Worm (Caenorhabditis elegans) whole organism, mixed stage, embryonic: Measurements from ENCODE around the gene npl-10.

Source experiments
- bed-3 ChIP-seq: fragments of 200-800 bp; sonication (Bioruptor generic); optimal IDR thresholded peaks from 3 replicates; lab custom pipeline; 2018; ENCODE audit warnings: mild to moderate bottlenecking, missing genetic modification characterization, moderate library complexity, missing compliant biosample characterization
- elt-1 ChIP-seq: sonication (generic microtip); optimal IDR thresholded peaks from 2 replicates; lab custom pipeline; 2017; ENCODE audit warnings: missing genetic modification characterization, mild to moderate bottlenecking, missing compliant biosample characterization, antibody characterized with exemption, moderate library complexity, borderline replicate concordance; ENCODE audit not compliant: insufficient read depth
- elt-3 ChIP-seq: fragments of 150-350 bp; optimal IDR thresholded peaks from 2 replicates; lab custom pipeline; 2014; ENCODE audit warnings: missing biosample characterization, missing genetic modification characterization
- mep-1 ChIP-seq: fragments of 150-350 bp; optimal IDR thresholded peaks from 2 replicates; lab custom pipeline; 2017; ENCODE audit warnings: missing biosample characterization, missing genetic modification reagents, missing genetic modification characterization, inconsistent platforms
- nhr-12 ChIP-seq: fragments of 150-350 bp; optimal IDR thresholded peaks from 2 replicates; lab custom pipeline; 2014; ENCODE audit warnings: missing biosample characterization, missing genetic modification characterization
- nhr-28 ChIP-seq: fragments of 150-350 bp; optimal IDR thresholded peaks from 2 replicates; lab custom pipeline; 2014; ENCODE audit warnings: missing biosample characterization, missing genetic modification characterization
- snpc-4 ChIP-seq: fragments of 150-350 bp; optimal IDR thresholded peaks from 2 replicates; lab custom pipeline; 2014; ENCODE audit warnings: missing biosample characterization, missing genetic modification characterization
- sptf-1 ChIP-seq: sonication (generic microtip); optimal IDR thresholded peaks from 2 replicates; lab custom pipeline; 2017; ENCODE audit warnings: mild to moderate bottlenecking, missing genetic modification characterization, moderate library complexity, missing compliant biosample characterization
- tbx-8 ChIP-seq: fragments of 200-800 bp; sonication (Bioruptor generic); optimal IDR thresholded peaks from 2 replicates; lab custom pipeline; 2018; ENCODE audit warnings: mild to moderate bottlenecking, missing genetic modification characterization, moderate library complexity, missing compliant biosample characterization
- unc-39 ChIP-seq: fragments of 150-350 bp; optimal IDR thresholded peaks from 2 replicates; lab custom pipeline; 2014; ENCODE audit warnings: missing biosample characterization, missing genetic modification characterization
- zip-8 ChIP-seq: fragments of 150-350 bp; optimal IDR thresholded peaks from 2 replicates; lab custom pipeline; 2014; ENCODE audit warnings: missing biosample characterization, missing genetic modification characterization

- TF ChIP-seq nhr-28 (no peak), snpc-4 (tag; lab: Kevin White, UChicago) (no peak), nhr-12 (tag; lab: Kevin White, UChicago) (no peak), unc-39 (tag; lab: Kevin White, UChicago) (no peak), mep-1 (tag; lab: Kevin White, UChicago) (no peak), elt-3 (tag; lab: Kevin White, UChicago) (no peak), bed-3 (no peak), sptf-1 (tag; lab: Kevin White, UChicago) (no peak), zip-8 (no peak), tbx-8 (GFP tag; lab: Kevin White, UChicago) (no peak), elt-1 (tag; lab: Kevin White, UChicago) (no peak)
These were observed 38.8 kb upstream of the npl-10 start for ce11 chrIII:3974503-3974902.
